Fruit fly (Drosophila melanogaster): ENCODE data around the gene Lip3.

The Lip3 gene

dm6 chr3R:13360108-13360507, 11.6 kb downstream of the Lip3 start:
- TF ChIP-seq spab (GFP tag; optimal IDR thresholded peaks at IDR 0.05), result no peak
- no peak for TF ChIP-seq CG31627 (GFP tag; optimal IDR thresholded peaks at IDR 0.05)
- no peak for TF ChIP-seq eg (GFP tag; IDR thresholded peaks at IDR 0.05)
- TF ChIP-seq CG6792 (GFP tag; optimal IDR thresholded peaks at IDR 0.05), result no peak
- TF ChIP-seq Met (GFP tag; optimal IDR thresholded peaks at IDR 0.05), result peak; percentile 23
- TF ChIP-seq CG8632 (GFP tag; optimal IDR thresholded peaks at IDR 0.05), result no peak
- TF ChIP-seq fd85E (GFP tag; optimal IDR thresholded peaks at IDR 0.05), result no peak
- TF ChIP-seq CG10669 (GFP tag; optimal IDR thresholded peaks at IDR 0.05), result no peak
- TF ChIP-seq CG10631 (GFP tag; optimal IDR thresholded peaks at IDR 0.05), result no peak
- TF ChIP-seq Eip78C (GFP tag), result peak; percentile 49
- TF ChIP-seq CG8119 (GFP tag; IDR thresholded peaks at IDR 0.05), result no peak
- no peak for TF ChIP-seq CG11902 (GFP tag; optimal IDR thresholded peaks at IDR 0.05)
- no peak for TF ChIP-seq svp (GFP tag)
- TF ChIP-seq topi (GFP tag; optimal IDR thresholded peaks at IDR 0.05), result no peak
- no peak for TF ChIP-seq CG8319 (GFP tag; optimal IDR thresholded peaks at IDR 0.05)
- TF ChIP-seq achi (GFP tag; optimal IDR thresholded peaks at IDR 0.05), result no peak
- no peak for TF ChIP-seq acj6 (GFP tag; optimal IDR thresholded peaks at IDR 0.05)
- TF ChIP-seq CG3032 (tag; optimal IDR thresholded peaks at IDR 0.05), result no peak
- peak; percentile 24 for TF ChIP-seq CG1621 (tag; optimal IDR thresholded peaks at IDR 0.05)
- TF ChIP-seq cyc (GFP tag; optimal IDR thresholded peaks at IDR 0.05), result no peak
- TF ChIP-seq OdsH (GFP tag; optimal IDR thresholded peaks at IDR 0.05), result no peak
- peak; percentile 18 for TF ChIP-seq net (GFP tag; optimal IDR thresholded peaks at IDR 0.05)
- TF ChIP-seq CG3919 (GFP tag; optimal IDR thresholded peaks at IDR 0.05), result peak; percentile 51
- no peak for TF ChIP-seq CG9139 (GFP tag; optimal IDR thresholded peaks at IDR 0.05)
- no peak for TF ChIP-seq Hr39 (GFP tag; optimal IDR thresholded peaks at IDR 0.05)
- peak; percentile 22 for TF ChIP-seq Sox102F (GFP tag; optimal IDR thresholded peaks at IDR 0.05)
- no peak for TF ChIP-seq dsx (GFP tag; optimal IDR thresholded peaks at IDR 0.05; ENCODE audit: poor library complexity, severe bottlenecking)
- no peak for TF ChIP-seq fd59A (GFP tag; optimal IDR thresholded peaks at IDR 0.05)
- TF ChIP-seq esn (GFP tag; optimal IDR thresholded peaks at IDR 0.05), result no peak
- TF ChIP-seq CG6163 (GFP tag; IDR thresholded peaks at IDR 0.05), result 0 out of 3 replicates have a peak, but pooled peaks have one; percentile 37
- no peak for TF ChIP-seq Hr38 (GFP tag; optimal IDR thresholded peaks at IDR 0.05)
- no peak for TF ChIP-seq Ets21C (GFP tag; optimal IDR thresholded peaks at IDR 0.05)
- no peak for TF ChIP-seq CG7368 (GFP tag; optimal IDR thresholded peaks at IDR 0.05)
- TF ChIP-seq CG11294 (GFP tag; IDR thresholded peaks at IDR 0.05), result no peak
- no peak for TF ChIP-seq fkh (GFP tag; optimal IDR thresholded peaks at IDR 0.05)
- no peak for TF ChIP-seq CG34406 (GFP tag; optimal IDR thresholded peaks at IDR 0.05)
- TF ChIP-seq vri (GFP tag; optimal IDR thresholded peaks at IDR 0.05), result no peak
- TF ChIP-seq dac (GFP tag; optimal IDR thresholded peaks at IDR 0.05), result no peak
- TF ChIP-seq pdm3 (GFP tag; optimal IDR thresholded peaks at IDR 0.05), result no peak
- no peak for TF ChIP-seq lz (GFP tag; optimal IDR thresholded peaks at IDR 0.05)
- no peak for TF ChIP-seq CG6808 (GFP tag; optimal IDR thresholded peaks at IDR 0.05)
- no peak for TF ChIP-seq CG16779 (tag; optimal IDR thresholded peaks at IDR 0.05)
- no peak for TF ChIP-seq Blimp-1 (GFP tag; optimal IDR thresholded peaks at IDR 0.05)
- TF ChIP-seq Smox (GFP tag; optimal IDR thresholded peaks at IDR 0.05), result no peak
- no peak for TF ChIP-seq CG6276 (GFP tag; optimal IDR thresholded peaks at IDR 0.05)
- TF ChIP-seq CG6854 (GFP tag; optimal IDR thresholded peaks at IDR 0.05), result no peak
- TF ChIP-seq salr (GFP tag; optimal IDR thresholded peaks at IDR 0.05), result no peak
- TF ChIP-seq CG32006 (GFP tag; optimal IDR thresholded peaks at IDR 0.05), result no peak
- TF ChIP-seq Lpt (GFP tag; optimal IDR thresholded peaks at IDR 0.05), result no peak

Measured in whole organism, prepupa.